Fruit fly (Drosophila melanogaster) whole organism, embryonic: ENCODE measurements around the gene inaF-B.

Experiments
- Antp ChIP-seq: fragments of 200-800 bp; sonication (Bioruptor generic); optimal IDR thresholded peaks from 3 replicates; lab custom pipeline; 2016; ENCODE audit warnings: missing biosample characterization, missing genetic modification characterization
- Atf-2 ChIP-seq: fragments of 200-800 bp; sonication (Bioruptor generic); optimal IDR thresholded peaks from 2 replicates; lab custom pipeline; 2016; ENCODE audit warnings: missing biosample characterization, missing genetic modification characterization
- B-H1 ChIP-seq: fragments of 200-800 bp; sonication (Bioruptor generic); IDR thresholded peaks from 3 replicates; pipeline ENCODE4 v1.3.6; 2022; ENCODE audit warnings: missing biosample characterization, missing genetic modification characterization
- BtbVII ChIP-seq: fragments of 200-800 bp; sonication (Bioruptor generic); optimal IDR thresholded peaks from 3 replicates; lab custom pipeline; 2017; ENCODE audit warnings: missing biosample characterization, mild to moderate bottlenecking, missing genetic modification characterization
- CG10366 ChIP-seq: fragments of 200-800 bp; sonication (Bioruptor generic); IDR thresholded peaks from 2 replicates; pipeline ENCODE4 v1.3.6; 2022; ENCODE audit warnings: missing biosample characterization, missing genetic modification characterization
- CG11398 ChIP-seq: fragments of 200-800 bp; sonication (Bioruptor generic); optimal IDR thresholded peaks from 2 replicates; lab custom pipeline; 2016; ENCODE audit warnings: missing biosample characterization, missing genetic modification characterization
- CG12299 ChIP-seq: fragments of 200-800 bp; sonication (Bioruptor generic); optimal IDR thresholded peaks from 2 replicates; lab custom pipeline; 2018; ENCODE audit warnings: missing biosample characterization, mild to moderate bottlenecking, missing genetic modification characterization
- CG12391 ChIP-seq: fragments of 200-800 bp; sonication (Bioruptor generic); optimal IDR thresholded peaks from 3 replicates; lab custom pipeline; 2018; ENCODE audit warnings: missing biosample characterization, mild to moderate bottlenecking, missing genetic modification characterization, moderate library complexity
- CG2129 ChIP-seq: fragments of 200-800 bp; sonication (Bioruptor generic); IDR thresholded peaks from 2 replicates; pipeline ENCODE4 v1.3.6; 2022; ENCODE audit warnings: missing biosample characterization, missing genetic modification characterization; ENCODE audit not compliant: partially characterized antibody
- CG2712 ChIP-seq: fragments of 200-800 bp; optimal IDR thresholded peaks from 3 replicates; lab custom pipeline; 2019; ENCODE audit warnings: missing biosample characterization, mild to moderate bottlenecking, missing genetic modification characterization, moderate library complexity
- CG2889 ChIP-seq: fragments of 200-800 bp; sonication (Bioruptor generic); IDR thresholded peaks from 3 replicates; pipeline ENCODE4 v1.3.6; 2022; ENCODE audit warnings: missing biosample characterization, missing genetic modification characterization
- CG32532 ChIP-seq: fragments of 200-800 bp; sonication (Bioruptor generic); IDR thresholded peaks from 2 replicates; pipeline ENCODE4 v1.3.6; 2022; ENCODE audit warnings: missing biosample characterization, missing genetic modification characterization
- CG33213 ChIP-seq: fragments of 200-800 bp; sonication (Bioruptor generic); optimal IDR thresholded peaks from 3 replicates; lab custom pipeline; 2016; ENCODE audit warnings: missing biosample characterization, missing genetic modification characterization
- CG33557 ChIP-seq: fragments of 200-800 bp; sonication (Bioruptor generic); optimal IDR thresholded peaks from 2 replicates; lab custom pipeline; 2019; ENCODE audit warnings: missing biosample characterization, mild to moderate bottlenecking, missing genetic modification characterization, moderate library complexity
- CG3995 ChIP-seq: fragments of 200-800 bp; sonication (Bioruptor generic); optimal IDR thresholded peaks from 3 replicates; lab custom pipeline; 2016; ENCODE audit warnings: missing biosample characterization, missing genetic modification characterization
- CG43689 ChIP-seq: fragments of 200-800 bp; sonication (Bioruptor generic); IDR thresholded peaks from 2 replicates; pipeline ENCODE4 v1.3.6; 2022; ENCODE audit warnings: missing biosample characterization, missing genetic modification characterization
- CG6272 ChIP-seq: fragments of 200-800 bp; sonication (Bioruptor generic); IDR thresholded peaks from 2 replicates; pipeline ENCODE4 v1.3.6; 2022; ENCODE audit warnings: missing biosample characterization, missing genetic modification characterization
- CG7928 ChIP-seq: fragments of 200-800 bp; sonication (Bioruptor generic); optimal IDR thresholded peaks from 2 replicates; lab custom pipeline; 2017; ENCODE audit warnings: missing biosample characterization, mild to moderate bottlenecking, missing genetic modification characterization
- CG9609 ChIP-seq: fragments of 200-800 bp; sonication (Bioruptor generic); optimal IDR thresholded peaks from 3 replicates; lab custom pipeline; 2016; ENCODE audit warnings: missing biosample characterization, missing genetic modification characterization
- Hr78 ChIP-seq, 2 experiments: fragments of 200-800 bp in 1 of 2; fragments of >200 bp in 1 of 2; sonication (Bioruptor generic) in 1 of 2; optimal IDR thresholded peaks; 2 replicates each; lab custom pipeline; 2017 to 2019; ENCODE audit warnings: missing biosample characterization in 2 of 2, missing genetic modification characterization in 2 of 2, mild to moderate bottlenecking in 1 of 2, moderate library complexity in 1 of 2
- Mad ChIP-seq: fragments of 200-800 bp; sonication (Bioruptor generic); optimal IDR thresholded peaks from 2 replicates; lab custom pipeline; 2016; ENCODE audit warnings: missing biosample characterization, missing genetic modification characterization
- Max ChIP-seq: fragments of 200-800 bp; sonication (Bioruptor generic); optimal IDR thresholded peaks from 2 replicates; lab custom pipeline; 2016; ENCODE audit warnings: missing biosample characterization, mild to moderate bottlenecking, missing genetic modification characterization
- Med ChIP-seq: fragments of 200-800 bp; sonication (Bioruptor generic); peaks from one replicate; lab custom pipeline; 2016; ENCODE audit warnings: missing biosample characterization, missing genetic modification characterization, mild to moderate bottlenecking, inconsistent platforms, moderate library complexity
- Oli ChIP-seq: fragments of 200-800 bp; sonication (Bioruptor generic); optimal IDR thresholded peaks from 2 replicates; lab custom pipeline; 2018; ENCODE audit warnings: missing biosample characterization, mild to moderate bottlenecking, missing genetic modification characterization, moderate library complexity
- Spps ChIP-seq: fragments of 200-800 bp; sonication (Bioruptor generic); optimal IDR thresholded peaks from 2 replicates; lab custom pipeline; 2018; ENCODE audit warnings: missing biosample characterization, mild to moderate bottlenecking, missing genetic modification characterization
- Trl ChIP-seq, 3 experiments: fragments of >200 bp in 2 of 3; fragments of 200-800 bp in 1 of 3; sonication (Bioruptor generic) in 1 of 3; optimal IDR thresholded peaks; 2 replicates in 1 of 3; 3 replicates in 2 of 3; lab custom pipeline; 2016 to 2017; ENCODE audit warnings: missing biosample characterization in 1 of 3, missing genetic modification characterization in 1 of 3
- Vsx1 ChIP-seq: fragments of 200-800 bp; sonication (Bioruptor generic); optimal IDR thresholded peaks from 2 replicates; lab custom pipeline; 2017; ENCODE audit warnings: missing biosample characterization, mild to moderate bottlenecking, missing genetic modification characterization, missing genetic modification reagents
- ase ChIP-seq: fragments of 200-800 bp; sonication (Bioruptor generic); IDR thresholded peaks from 3 replicates; pipeline ENCODE4 v1.3.6; 2022; ENCODE audit warnings: missing biosample characterization, missing genetic modification characterization
- cato ChIP-seq: fragments of 200-800 bp; sonication (Bioruptor generic); optimal IDR thresholded peaks from 2 replicates; lab custom pipeline; 2016; ENCODE audit warnings: missing biosample characterization, missing genetic modification characterization, borderline replicate concordance
- crp ChIP-seq, 2 experiments: fragments of 200-800 bp; sonication (Bioruptor generic); optimal IDR thresholded peaks; 2 replicates in 1 of 2; 3 replicates in 1 of 2; lab custom pipeline; 2017; ENCODE audit warnings: missing biosample characterization in 2 of 2, missing genetic modification characterization in 2 of 2, mild to moderate bottlenecking in 1 of 2, moderate library complexity in 1 of 2
- en ChIP-seq: fragments of 200-800 bp; sonication (Bioruptor generic); optimal IDR thresholded peaks from 2 replicates; lab custom pipeline; 2016; ENCODE audit warnings: missing biosample characterization, missing genetic modification characterization
- fd102C ChIP-seq: fragments of 200-800 bp; sonication (Bioruptor generic); optimal IDR thresholded peaks from 2 replicates; lab custom pipeline; 2018; ENCODE audit warnings: missing biosample characterization, mild to moderate bottlenecking, missing genetic modification characterization, moderate library complexity
- ftz-f1 ChIP-seq: fragments of 200-800 bp; sonication (Bioruptor generic); optimal IDR thresholded peaks from 2 replicates; lab custom pipeline; 2016; ENCODE audit warnings: missing biosample characterization, missing genetic modification characterization
- gem ChIP-seq: fragments of 200-800 bp; sonication (Bioruptor generic); optimal IDR thresholded peaks from 2 replicates; lab custom pipeline; 2019; ENCODE audit warnings: missing biosample characterization, mild to moderate bottlenecking, missing genetic modification characterization, moderate library complexity
- gsb ChIP-seq: fragments of 200-800 bp; sonication (Bioruptor generic); IDR thresholded peaks from 2 replicates; pipeline ENCODE4 v1.3.6; 2022; ENCODE audit warnings: missing biosample characterization, missing genetic modification characterization
- inv ChIP-seq: fragments of 200-800 bp; sonication (Bioruptor generic); IDR thresholded peaks from 2 replicates; pipeline ENCODE4 v1.3.6; 2022; ENCODE audit warnings: missing biosample characterization, missing genetic modification characterization; ENCODE audit not compliant: partially characterized antibody
- jigr1 ChIP-seq: fragments of 200-800 bp; sonication (Bioruptor generic); IDR thresholded peaks from 3 replicates; pipeline ENCODE4 v1.3.6; 2022; ENCODE audit warnings: missing biosample characterization, missing genetic modification characterization
- knrl ChIP-seq: fragments of 200-800 bp; sonication (Bioruptor generic); IDR thresholded peaks from 3 replicates; pipeline ENCODE4 v1.3.6; 2022; ENCODE audit warnings: missing biosample characterization, missing genetic modification characterization; ENCODE audit not compliant: partially characterized antibody
- lilli ChIP-seq: fragments of 200-800 bp; sonication (Bioruptor generic); optimal IDR thresholded peaks from 3 replicates; lab custom pipeline; 2016; ENCODE audit warnings: missing biosample characterization, missing genetic modification characterization
- nmo ChIP-seq: fragments of 200-800 bp; sonication (Bioruptor generic); optimal IDR thresholded peaks from 2 replicates; lab custom pipeline; 2018; ENCODE audit warnings: missing biosample characterization, mild to moderate bottlenecking, missing genetic modification characterization, moderate library complexity
- pita ChIP-seq: fragments of 200-800 bp; sonication (Bioruptor generic); optimal IDR thresholded peaks from 2 replicates; lab custom pipeline; 2017; ENCODE audit warnings: missing biosample characterization, mild to moderate bottlenecking, missing genetic modification characterization
- psq ChIP-seq: fragments of 200-800 bp; sonication (Bioruptor generic); optimal IDR thresholded peaks from 2 replicates; lab custom pipeline; 2017; ENCODE audit warnings: missing biosample characterization, missing genetic modification characterization
- slp2 ChIP-seq: fragments of 200-800 bp; sonication (Bioruptor generic); optimal IDR thresholded peaks from 2 replicates; lab custom pipeline; 2016; ENCODE audit warnings: missing biosample characterization, missing genetic modification characterization
- so ChIP-seq: fragments of 200-800 bp; sonication (Bioruptor generic); IDR thresholded peaks from 3 replicates; pipeline ENCODE4 v1.3.6; 2022; ENCODE audit warnings: missing biosample characterization, missing genetic modification characterization
- sug ChIP-seq: fragments of 200-800 bp; optimal IDR thresholded peaks from 2 replicates; lab custom pipeline; 2019; ENCODE audit warnings: missing biosample characterization, mild to moderate bottlenecking, missing genetic modification characterization, moderate library complexity
- tgo ChIP-seq: fragments of 200-800 bp; sonication (Bioruptor generic); IDR thresholded peaks from 3 replicates; pipeline ENCODE4 v1.3.6; 2022; ENCODE audit warnings: missing biosample characterization, missing genetic modification characterization
- trem ChIP-seq: fragments of 200-800 bp; optimal IDR thresholded peaks from 3 replicates; lab custom pipeline; 2019; ENCODE audit warnings: missing biosample characterization, mild to moderate bottlenecking, missing genetic modification characterization, moderate library complexity
- wek ChIP-seq: fragments of 200-800 bp; sonication (Bioruptor generic); optimal IDR thresholded peaks from 3 replicates; lab custom pipeline; 2018; ENCODE audit warnings: missing biosample characterization, mild to moderate bottlenecking, missing genetic modification characterization, moderate library complexity

The inaF-B gene

dm6 chrX:11715937-11716730 lies 16.4 kb downstream of the inaF-B start (continued):
- TF ChIP-seq pita (no peak), CG6272 (GFP tag; lab: Robert Waterston, UW) (peak; percentile 71), CG9609 (GFP tag; lab: Kevin White, UChicago) (peak; percentile 84), CG2712 (peak; percentile 93), CG12391 (tag; lab: Kevin White, UChicago) (peak; percentile 89), slp2 (peak; percentile 85), wek (GFP tag; lab: Kevin White, UChicago) (peak; percentile 67), ase (GFP tag; lab: Robert Waterston, UW) (peak; percentile 63; the same call in 2 of the 3 replicates), CG33213 (GFP tag; lab: Kevin White, UChicago) (peak; percentile 80), nmo (GFP tag; lab: Kevin White, UChicago) (peak; percentile 94), BtbVII (GFP tag; lab: Kevin White, UChicago) (peak; percentile 84), CG33557 (peak; percentile 87), tgo (GFP tag; lab: Robert Waterston, UW) (peak; percentile 76), CG11398 (GFP tag; lab: Kevin White, UChicago) (peak; percentile 82), CG7928 (GFP tag; lab: Kevin White, UChicago) (peak; percentile 13), B-H1 (GFP tag; lab: Robert Waterston, UW) (peak; percentile 65), psq (peak; percentile 90), jigr1 (peak; percentile 72; the same call in 2 of the 3 replicates), CG43689 (GFP tag; lab: Robert Waterston, UW) (no peak), en (peak; percentile 67), CG12299 (tag; lab: Kevin White, UChicago) (peak; percentile 66), Med (GFP tag; lab: Kevin White, UChicago) (peak; percentile 98), so (GFP tag; lab: Robert Waterston, UW) (peak; percentile 90), Hr78 (GFP tag; optimal IDR thresholded peaks at IDR 0.05; lab: Kevin White, UChicago) (peak in 1 of 2 experiments; percentile 57), gem (tag; lab: Kevin White, UChicago) (peak; percentile 93), Max (peak; percentile 88), Antp (peak; percentile 60), sug (peak; percentile 82), lilli (GFP tag; lab: Kevin White, UChicago) (peak; percentile 83), Spps (tag; lab: Kevin White, UChicago) (peak; percentile 62), CG10366 (GFP tag; lab: Robert Waterston, UW) (peak; percentile 61), CG2889 (GFP tag; lab: Robert Waterston, UW) (peak; percentile 82; the same call in 2 of the 3 replicates), Oli (tag; lab: Kevin White, UChicago) (peak; percentile 92), CG3995 (peak; percentile 56), Atf-2 (GFP tag; lab: Kevin White, UChicago) (peak; percentile 84), crp (GFP tag; optimal IDR thresholded peaks at IDR 0.05; lab: Kevin White, UChicago) (no peak), trem (peak; percentile 74), inv (GFP tag; lab: Robert Waterston, UW) (0 out of 2 replicates have a peak, but pooled peaks have one; percentile 28), Mad (GFP tag; lab: Kevin White, UChicago) (peak; percentile 83), ftz-f1 (GFP tag; lab: Kevin White, UChicago) (no peak), CG2129 (GFP tag; lab: Robert Waterston, UW) (peak; percentile 69), Vsx1 (GFP tag; lab: Kevin White, UChicago) (peak; percentile 75), knrl (peak; percentile 62; the same call in 2 of the 3 replicates), fd102C (GFP tag; lab: Kevin White, UChicago) (no peak), Trl (optimal IDR thresholded peaks at IDR 0.05; lab: Kevin White, UChicago) (peak in 1 of 2 experiments; percentile 7), Trl (GFP tag; optimal IDR thresholded peaks at IDR 0.05; lab: Kevin White, UChicago) (peak; percentile 66), gsb (GFP tag; lab: Robert Waterston, UW) (peak; percentile 73), CG32532 (GFP tag; lab: Robert Waterston, UW) (peak; percentile 81), cato (GFP tag; lab: Kevin White, UChicago) (peak; percentile 74)
